Worm (Caenorhabditis elegans) whole organism, mixed stage, embryonic: ENCODE data around the gene C25E10.4.

Source experiments
- ceh-43 ChIP-seq: fragments of 200-800 bp; sonication (Bioruptor generic); optimal IDR thresholded peaks from 2 replicates; lab custom pipeline; 2018; ENCODE audit warnings: mild to moderate bottlenecking, missing genetic modification characterization, moderate library complexity, missing compliant biosample characterization
- ces-1 ChIP-seq: fragments of 150-350 bp; optimal IDR thresholded peaks from 2 replicates; lab custom pipeline; 2014; ENCODE audit warnings: missing biosample characterization, missing genetic modification reagents, missing genetic modification characterization
- elt-1 ChIP-seq: sonication (generic microtip); optimal IDR thresholded peaks from 2 replicates; lab custom pipeline; 2017; ENCODE audit warnings: missing genetic modification characterization, mild to moderate bottlenecking, missing compliant biosample characterization, antibody characterized with exemption, moderate library complexity, borderline replicate concordance; ENCODE audit not compliant: insufficient read depth
- elt-3 ChIP-seq: fragments of 150-350 bp; optimal IDR thresholded peaks from 2 replicates; lab custom pipeline; 2014; ENCODE audit warnings: missing biosample characterization, missing genetic modification characterization
- nhr-237 ChIP-seq: fragments of 150-350 bp; optimal IDR thresholded peaks from 2 replicates; lab custom pipeline; 2014; ENCODE audit warnings: missing biosample characterization, missing genetic modification characterization
- nhr-76 ChIP-seq: sonication (generic microtip); optimal IDR thresholded peaks from 2 replicates; lab custom pipeline; 2017; ENCODE audit warnings: missing biosample characterization, missing genetic modification characterization
- sem-2 ChIP-seq: fragments of 200-800 bp; sonication (Bioruptor generic); optimal IDR thresholded peaks from 2 replicates; lab custom pipeline; 2018; ENCODE audit warnings: mild to moderate bottlenecking, missing genetic modification characterization, missing compliant biosample characterization
- snpc-4 ChIP-seq: fragments of 150-350 bp; optimal IDR thresholded peaks from 2 replicates; lab custom pipeline; 2014; ENCODE audit warnings: missing biosample characterization, missing genetic modification characterization
- unc-62 ChIP-seq: fragments of 150-350 bp; optimal IDR thresholded peaks from 2 replicates; lab custom pipeline; 2014; ENCODE audit warnings: missing biosample characterization, missing genetic modification reagents, missing genetic modification characterization
- ztf-11 ChIP-seq: fragments of 150-350 bp; optimal IDR thresholded peaks from 2 replicates; lab custom pipeline; 2014; ENCODE audit warnings: missing biosample characterization, missing genetic modification characterization

- no peak for TF ChIP-seq ceh-43
- TF ChIP-seq elt-3 (tag; lab: Kevin White, UChicago), result no peak
- no peak for TF ChIP-seq nhr-237 (tag; lab: Kevin White, UChicago)
- no peak for TF ChIP-seq elt-1
- TF ChIP-seq snpc-4 (tag; lab: Kevin White, UChicago), result no peak
- TF ChIP-seq ces-1 (GFP tag; lab: Kevin White, UChicago), result no peak
- no peak for TF ChIP-seq ztf-11 (tag; lab: Kevin White, UChicago)
- no peak for TF ChIP-seq sem-2
- no peak for TF ChIP-seq unc-62 (GFP tag; lab: Kevin White, UChicago)
- TF ChIP-seq nhr-76 (tag; lab: Kevin White, UChicago), result no peak
Measured at ce11 chrV:9016479-9016878, 16.9 kb upstream of the C25E10.4 start, which contains the start of gene oac-40.
